Worm (Caenorhabditis elegans): ENCODE data around the gene orc-5.

orc-5 gene

ce11 chrIV:10698486-10698885 is 35.9 kb downstream of the orc-5 start:
- no peak for TF ChIP-seq Y53G8AR.9 (GFP tag; conservative IDR thresholded peaks at IDR 0.05)
- TF ChIP-seq dox-1 (GFP tag; IDR thresholded peaks at IDR 0.05) = peak; percentile 11; the same call in 1 of the 2 replicates
- 0 out of 2 replicates have a peak, but pooled peaks have one; percentile 49 for TF ChIP-seq ceh-58 (GFP tag; IDR thresholded peaks at IDR 0.05)

- TF ChIP-seq B0019.2 (GFP tag; conservative IDR thresholded peaks at IDR 0.05) (no peak), sptf-2 (GFP tag; optimal IDR thresholded peaks at IDR 0.05) (no peak), let-607 (tag; optimal IDR thresholded peaks at IDR 0.05) (no peak), unc-62 (GFP tag; optimal IDR thresholded peaks at IDR 0.05) (no peak), madf-3 (GFP tag; IDR thresholded peaks at IDR 0.05) (no peak), ZK185.1 (tag; optimal IDR thresholded peaks at IDR 0.05; ENCODE audit: poor library complexity, severe bottlenecking) (peak; percentile 51), hrde-1 (tag; optimal IDR thresholded peaks at IDR 0.05; ENCODE audit: borderline replicate concordance) (no peak), madf-6 (GFP tag; IDR thresholded peaks at IDR 0.05) (peak; percentile 64), ekl-4 (GFP tag; IDR thresholded peaks at IDR 0.05) (peak; percentile 42; the same call in 1 of the 2 replicates), B0336.3 (GFP tag; IDR thresholded peaks at IDR 0.05) (peak; percentile 34; the same call in 1 of the 2 replicates), cebp-1 (GFP tag; IDR thresholded peaks at IDR 0.05) (peak; percentile 97), cebp-1 (tag; optimal IDR thresholded peaks at IDR 0.05) (peak; percentile 98), lsl-1 (GFP tag; optimal IDR thresholded peaks at IDR 0.05) (no peak), attf-3 (GFP tag; conservative IDR thresholded peaks at IDR 0.05) (no peak), hlh-26 (GFP tag; conservative IDR thresholded peaks at IDR 0.05) (no peak), F57C9.4 (tag; optimal IDR thresholded peaks at IDR 0.05) (no peak), F55B11.4 (tag; optimal IDR thresholded peaks at IDR 0.05; ENCODE audit: borderline replicate concordance, insufficient read depth) (no peak), nfyb-1 (GFP tag; IDR thresholded peaks at IDR 0.05) (peak; percentile 28; the same call in 1 of the 2 replicates), mcd-1 (GFP tag; IDR thresholded peaks at IDR 0.05) (peak; percentile 28; the same call in 1 of the 2 replicates), nhr-27 (tag; optimal IDR thresholded peaks at IDR 0.05) (no peak), attf-5 (GFP tag; optimal IDR thresholded peaks at IDR 0.05) (peak; percentile 90), F33H1.4 (GFP tag; IDR thresholded peaks at IDR 0.05) (0 out of 2 replicates have a peak, but pooled peaks have one; percentile 12), F37B4.10 (GFP tag; IDR thresholded peaks at IDR 0.05) (no peak), lin-35 (GFP tag; optimal IDR thresholded peaks at IDR 0.05) (peak in 1 of 3 experiments; percentile 34), madf-8 (GFP tag; conservative IDR thresholded peaks at IDR 0.05) (peak; percentile 17; the same call in 1 of the 2 replicates), madf-10 (tag; optimal IDR thresholded peaks at IDR 0.05) (peak; percentile 4), bed-1 (GFP tag; IDR thresholded peaks at IDR 0.05) (no peak), ets-4 (GFP tag; optimal IDR thresholded peaks at IDR 0.05) (no peak), pha-4 (tag; optimal IDR thresholded peaks at IDR 0.05) (peak; percentile 4), K12H6.12 (tag; optimal IDR thresholded peaks at IDR 0.05) (peak; percentile 10), pbrm-1 (GFP tag; IDR thresholded peaks at IDR 0.05) (peak; percentile 49; the same call in 1 of the 2 replicates), lin-54 (GFP tag; optimal IDR thresholded peaks at IDR 0.05) (peak; percentile 66), F49E8.2 (tag; optimal IDR thresholded peaks at IDR 0.05; ENCODE audit: insufficient read depth) (no peak), dpl-1 (GFP tag; optimal IDR thresholded peaks at IDR 0.05) (peak; percentile 36), ztf-3 (GFP tag; optimal IDR thresholded peaks at IDR 0.05) (no peak), let-526 (GFP tag; IDR thresholded peaks at IDR 0.05) (no peak), efl-1 (GFP tag; optimal IDR thresholded peaks at IDR 0.05) (peak; percentile 62), C06A6.2 (GFP tag; conservative IDR thresholded peaks at IDR 0.05) (no peak), somi-1 (GFP tag; optimal IDR thresholded peaks at IDR 0.05) (peak; percentile 54), nfya-1 (tag; optimal IDR thresholded peaks at IDR 0.05; ENCODE audit: borderline replicate concordance, insufficient read depth) (no peak), dox-1 (GFP tag; IDR thresholded peaks at IDR 0.05) (peak; percentile 28; the same call in 1 of the 2 replicates)
These were observed 37.1 kb downstream of the orc-5 start, which contains the start of gene allo-1 for ce11 chrIV:10697022-10697979. Gene allo-1, minus strand, starts transcription at chrIV:10697072.

Data from whole organism, young adult.